Worm (Caenorhabditis elegans): Measurements from ENCODE around the gene alp-1.
A peak's percentile ranks its signal among the peaks of the same experiment; 100 is the strongest.

alp-1 gene

ce11 chrIV:8866092-8866491, 13.8 kb downstream of the alp-1 start (continued):
- no peak for TF ChIP-seq ceh-82 (tag; optimal IDR thresholded peaks at IDR 0.05)

- TF ChIP-seq sma-3 (GFP tag; optimal IDR thresholded peaks at IDR 0.05) (no peak), egl-27 (tag; optimal IDR thresholded peaks at IDR 0.05) (no peak), lsy-2 (tag; optimal IDR thresholded peaks at IDR 0.05) (peak in 1 of 2 experiments; percentile 10), nhr-6 (tag; optimal IDR thresholded peaks at IDR 0.05) (no peak), nhr-12 (tag; optimal IDR thresholded peaks at IDR 0.05) (no peak), sma-9 (GFP tag; optimal IDR thresholded peaks at IDR 0.05) (peak; percentile 44), sma-9 (tag; optimal IDR thresholded peaks at IDR 0.05) (no peak), peb-1 (tag; optimal IDR thresholded peaks at IDR 0.05) (no peak), fos-1 (tag; optimal IDR thresholded peaks at IDR 0.05) (peak; percentile 23), snpc-4 (tag; optimal IDR thresholded peaks at IDR 0.05) (no peak), ceh-16 (tag; optimal IDR thresholded peaks at IDR 0.05) (no peak), nhr-23 (tag; optimal IDR thresholded peaks at IDR 0.05) (no peak), crh-2 (tag; optimal IDR thresholded peaks at IDR 0.05) (peak; percentile 6)
These were observed 15.3 kb downstream of the alp-1 start for ce11 chrIV:8867562-8867961.

DNA sequence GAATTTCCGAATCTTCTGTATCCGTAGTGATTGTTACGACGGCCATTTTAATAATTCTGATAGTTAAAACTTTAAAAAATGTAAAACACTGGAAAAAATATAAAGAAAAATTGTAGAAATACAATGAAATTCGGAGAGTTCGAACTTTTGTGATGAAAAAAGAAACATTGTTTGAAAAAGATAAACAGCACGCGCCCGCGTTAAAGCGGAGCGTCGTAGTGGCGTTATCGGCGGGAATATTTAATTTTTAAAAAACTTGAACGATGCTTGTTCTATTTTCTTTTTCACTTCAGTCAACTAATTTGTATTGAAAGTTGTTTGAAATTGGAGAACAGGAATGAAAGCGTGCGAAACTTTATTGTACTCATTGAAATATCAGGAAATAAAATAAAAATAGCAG, 17.3 kb downstream of the alp-1 start, which contains the start of gene npp-23:
Gene npp-23 (minus strand): TSS at position 56 of the 400 bp plus-strand sequence.
- TF ChIP-seq snpc-4 (tag; optimal IDR thresholded peaks at IDR 0.05) (peak; percentile 12), ceh-16 (tag; optimal IDR thresholded peaks at IDR 0.05) (no peak), peb-1 (tag; optimal IDR thresholded peaks at IDR 0.05) (no peak), lsy-2 (tag; optimal IDR thresholded peaks at IDR 0.05) (no peak), gmeb-1 (tag; optimal IDR thresholded peaks at IDR 0.05) (peak; percentile 94), unc-62 (GFP tag; optimal IDR thresholded peaks at IDR 0.05) (no peak), sma-3 (GFP tag; optimal IDR thresholded peaks at IDR 0.05) (peak; percentile 20)

- TF ChIP-seq nhr-12 (tag; optimal IDR thresholded peaks at IDR 0.05) (no peak), lin-13 (GFP tag; optimal IDR thresholded peaks at IDR 0.05) (no peak), elt-3 (tag; optimal IDR thresholded peaks at IDR 0.05) (no peak), mdl-1 (tag; optimal IDR thresholded peaks at IDR 0.05) (no peak), nhr-10 (tag; optimal IDR thresholded peaks at IDR 0.05) (no peak), unc-39 (tag; optimal IDR thresholded peaks at IDR 0.05) (no peak), lsy-2 (tag; optimal IDR thresholded peaks at IDR 0.05) (no peak), sma-3 (GFP tag; optimal IDR thresholded peaks at IDR 0.05) (no peak), ceh-16 (tag; optimal IDR thresholded peaks at IDR 0.05) (no peak), ceh-82 (tag; optimal IDR thresholded peaks at IDR 0.05) (no peak), elt-1 (tag; optimal IDR thresholded peaks at IDR 0.05) (no peak), ztf-4 (tag; optimal IDR thresholded peaks at IDR 0.05) (no peak), aly-2 (tag; optimal IDR thresholded peaks at IDR 0.05) (no peak)
These were observed 20.7 kb downstream of the alp-1 start, which contains the start of gene C09G9.3 for ce11 chrIV:8872958-8873357. Gene C09G9.3 (minus strand): TSS chrIV:8873058.

ce11 chrIV:8873847-8874246, 21.6 kb downstream of the alp-1 start, which contains the start of gene hdl-2:
Gene hdl-2 (plus strand): TSS chrIV:8874147.
- TF ChIP-seq nhr-23 (tag; optimal IDR thresholded peaks at IDR 0.05) (no peak), nhr-77 (tag; optimal IDR thresholded peaks at IDR 0.05) (no peak), lin-11 (tag; optimal IDR thresholded peaks at IDR 0.05) (no peak), unc-39 (tag; optimal IDR thresholded peaks at IDR 0.05) (no peak), alr-1 (tag; optimal IDR thresholded peaks at IDR 0.05) (no peak), skn-1 (tag; optimal IDR thresholded peaks at IDR 0.05) (no peak), nhr-11 (tag; optimal IDR thresholded peaks at IDR 0.05) (no peak), blmp-1 (tag; optimal IDR thresholded peaks at IDR 0.05; ENCODE audit: insufficient read depth) (no peak), sma-3 (GFP tag; optimal IDR thresholded peaks at IDR 0.05) (no peak), C34F6.9 (tag; optimal IDR thresholded peaks at IDR 0.05) (no peak), lin-39 (tag; optimal IDR thresholded peaks at IDR 0.05) (no peak), peb-1 (tag; optimal IDR thresholded peaks at IDR 0.05) (no peak), dmd-4 (tag; optimal IDR thresholded peaks at IDR 0.05) (no peak), R02D3.7 (tag; optimal IDR thresholded peaks at IDR 0.05) (no peak)

DNA sequence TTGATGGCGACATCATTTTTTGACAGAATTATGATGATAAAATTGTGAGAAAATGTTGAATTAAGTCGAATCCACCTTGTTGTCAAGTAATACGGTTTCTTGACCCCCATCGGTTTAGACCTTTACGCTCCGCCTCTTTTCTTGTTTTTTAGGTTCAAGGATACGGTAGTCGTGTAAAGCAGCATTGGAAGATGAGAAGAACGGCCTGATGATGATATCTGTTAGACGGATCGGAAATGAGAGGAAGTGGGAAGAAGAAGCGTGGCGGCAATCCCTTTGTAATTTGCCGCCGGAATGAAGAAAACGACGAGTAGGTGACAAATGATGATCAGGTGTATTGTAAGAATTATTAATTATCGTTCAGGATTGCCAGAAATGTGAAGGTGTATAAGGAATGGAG, 27.5 kb downstream of the alp-1 start, which contains the start of gene npax-4:
Gene npax-4 (minus strand): TSS at position 101 of the 400 bp plus-strand sequence.
- no peak for TF ChIP-seq nhr-25 (tag; optimal IDR thresholded peaks at IDR 0.05)
- TF ChIP-seq ztf-11 (tag; optimal IDR thresholded peaks at IDR 0.05) = no peak
- no peak for TF ChIP-seq R02D3.7 (tag; optimal IDR thresholded peaks at IDR 0.05)

Data from whole organism, L2 larva.